Fruit fly (Drosophila melanogaster) whole organism, embryonic: ENCODE data around the gene CG16903.

ENCODE experiments used
- BtbVII ChIP-seq: fragments of 200-800 bp; sonication (Bioruptor generic); optimal IDR thresholded peaks from 3 replicates; lab custom pipeline; 2017; ENCODE audit warnings: missing biosample characterization, mild to moderate bottlenecking, missing genetic modification characterization
- CG10321 ChIP-seq: fragments of 200-800 bp; sonication (Bioruptor generic); IDR thresholded peaks from 2 replicates; pipeline ENCODE4 v1.3.6; 2022; ENCODE audit warnings: missing biosample characterization, missing genetic modification characterization
- CG10654 ChIP-seq: fragments of 200-800 bp; sonication (Bioruptor generic); optimal IDR thresholded peaks from 2 replicates; lab custom pipeline; 2016; ENCODE audit warnings: missing biosample characterization, missing genetic modification characterization
- CG11085 ChIP-seq: fragments of 200-800 bp; sonication (Bioruptor generic); IDR thresholded peaks from 2 replicates; pipeline ENCODE4 v1.3.6; 2022; ENCODE audit warnings: missing biosample characterization, missing genetic modification characterization
- CG11093 ChIP-seq: fragments of 200-800 bp; sonication (Bioruptor generic); IDR thresholded peaks from 3 replicates; pipeline ENCODE4 v1.3.6; 2022; ENCODE audit warnings: missing biosample characterization, missing genetic modification characterization
- CG11456 ChIP-seq: fragments of 200-800 bp; sonication (Bioruptor generic); IDR thresholded peaks from 3 replicates; pipeline ENCODE4 v1.3.6; 2022; ENCODE audit warnings: missing biosample characterization, missing genetic modification characterization
- CG14014 ChIP-seq: fragments of 200-800 bp; sonication (Bioruptor generic); IDR thresholded peaks from 2 replicates; pipeline ENCODE4 v1.3.6; 2022; ENCODE audit warnings: missing biosample characterization, missing genetic modification characterization
- CG18764 ChIP-seq: fragments of 200-800 bp; sonication (Bioruptor generic); optimal IDR thresholded peaks from 3 replicates; lab custom pipeline; 2016; ENCODE audit warnings: missing biosample characterization, missing genetic modification characterization
- CG2129 ChIP-seq: fragments of 200-800 bp; sonication (Bioruptor generic); IDR thresholded peaks from 2 replicates; pipeline ENCODE4 v1.3.6; 2022; ENCODE audit warnings: missing biosample characterization, missing genetic modification characterization; ENCODE audit not compliant: partially characterized antibody
- CG2678 ChIP-seq: fragments of 200-800 bp; sonication (Bioruptor generic); optimal IDR thresholded peaks from 3 replicates; lab custom pipeline; 2019; ENCODE audit warnings: missing biosample characterization, mild to moderate bottlenecking, missing genetic modification characterization, moderate library complexity
- CG30431 ChIP-seq: fragments of 200-800 bp; sonication (Bioruptor generic); optimal IDR thresholded peaks from 2 replicates; lab custom pipeline; 2017; ENCODE audit warnings: missing biosample characterization, missing genetic modification characterization
- CG3407 ChIP-seq: fragments of 200-800 bp; sonication (Bioruptor generic); optimal IDR thresholded peaks from 2 replicates; lab custom pipeline; 2018; ENCODE audit warnings: missing biosample characterization, mild to moderate bottlenecking, missing genetic modification characterization
- CG4328 ChIP-seq: fragments of 200-800 bp; sonication (Bioruptor generic); optimal IDR thresholded peaks from 3 replicates; lab custom pipeline; 2017; ENCODE audit warnings: missing biosample characterization, missing genetic modification reagents, missing genetic modification characterization
- CG7786 ChIP-seq: fragments of 200-800 bp; sonication (Bioruptor generic); optimal IDR thresholded peaks from 2 replicates; lab custom pipeline; 2016; ENCODE audit warnings: missing biosample characterization, missing genetic modification characterization
- CG9609 ChIP-seq: fragments of 200-800 bp; sonication (Bioruptor generic); optimal IDR thresholded peaks from 3 replicates; lab custom pipeline; 2016; ENCODE audit warnings: missing biosample characterization, missing genetic modification characterization
- Dp ChIP-seq: fragments of 200-800 bp; sonication (Bioruptor generic); optimal IDR thresholded peaks from 2 replicates; lab custom pipeline; 2018; ENCODE audit warnings: missing biosample characterization, mild to moderate bottlenecking, missing genetic modification characterization, moderate library complexity
- Eip74EF ChIP-seq, 2 experiments: fragments of 200-800 bp in 1 of 2; fragments of >200 bp in 1 of 2; sonication (Bioruptor generic) in 1 of 2; optimal IDR thresholded peaks; 2 replicates each; lab custom pipeline; 2017 to 2019; ENCODE audit warnings: missing biosample characterization in 2 of 2, missing genetic modification characterization in 2 of 2, mild to moderate bottlenecking in 1 of 2, moderate library complexity in 1 of 2
- Ets97D ChIP-seq: fragments of 200-800 bp; sonication (Bioruptor generic); optimal IDR thresholded peaks from 3 replicates; lab custom pipeline; 2016; ENCODE audit warnings: missing biosample characterization, missing genetic modification characterization
- HLHmδ ChIP-seq: fragments of 200-800 bp; sonication (Bioruptor generic); optimal IDR thresholded peaks from 2 replicates; lab custom pipeline; 2018; ENCODE audit warnings: missing biosample characterization, mild to moderate bottlenecking, missing genetic modification characterization, moderate library complexity
- Hsf ChIP-seq: fragments of 200-800 bp; sonication (Bioruptor generic); optimal IDR thresholded peaks from 3 replicates; lab custom pipeline; 2016; ENCODE audit warnings: missing biosample characterization, missing genetic modification characterization
- Jarid2 ChIP-seq: fragments of 200-800 bp; sonication (Bioruptor generic); optimal IDR thresholded peaks from 3 replicates; lab custom pipeline; 2017; ENCODE audit warnings: mild to moderate bottlenecking, missing biosample characterization, missing genetic modification reagents, missing genetic modification characterization
- Meics ChIP-seq: fragments of 200-800 bp; sonication (Bioruptor generic); optimal IDR thresholded peaks from 2 replicates; lab custom pipeline; 2017; ENCODE audit warnings: missing biosample characterization, mild to moderate bottlenecking, missing genetic modification characterization
- NC2α ChIP-seq: fragments of 200-800 bp; sonication (Bioruptor generic); optimal IDR thresholded peaks from 2 replicates; lab custom pipeline; 2016; ENCODE audit warnings: missing biosample characterization, missing genetic modification characterization
- NC2β ChIP-seq: fragments of 200-800 bp; sonication (Bioruptor generic); optimal IDR thresholded peaks from 2 replicates; lab custom pipeline; 2016; ENCODE audit warnings: missing biosample characterization, missing genetic modification characterization
- Optix ChIP-seq: fragments of 200-800 bp; sonication (Bioruptor generic); IDR thresholded peaks from 3 replicates; pipeline ENCODE4 v1.3.6; 2022; ENCODE audit warnings: missing biosample characterization, missing genetic modification characterization
- Spps ChIP-seq: fragments of 200-800 bp; sonication (Bioruptor generic); optimal IDR thresholded peaks from 2 replicates; lab custom pipeline; 2018; ENCODE audit warnings: missing biosample characterization, mild to moderate bottlenecking, missing genetic modification characterization
- Sry-β ChIP-seq: fragments of 200-800 bp; sonication (Bioruptor generic); optimal IDR thresholded peaks from 2 replicates; lab custom pipeline; 2018; ENCODE audit warnings: missing biosample characterization, mild to moderate bottlenecking, missing genetic modification characterization, moderate library complexity
- ara ChIP-seq: fragments of 200-800 bp; sonication (Bioruptor generic); IDR thresholded peaks from 2 replicates; pipeline ENCODE4 v1.3.6; 2022; ENCODE audit warnings: missing biosample characterization, missing genetic modification characterization
- bsh ChIP-seq, 2 experiments: fragments of 200-800 bp; sonication (Bioruptor generic); optimal IDR thresholded peaks; 2 replicates each; lab custom pipeline; 2017 to 2018; ENCODE audit warnings: mild to moderate bottlenecking in 2 of 2, missing biosample characterization in 2 of 2, missing genetic modification characterization in 2 of 2, moderate library complexity in 1 of 2
- chinmo ChIP-seq: fragments of 200-800 bp; sonication (Bioruptor generic); IDR thresholded peaks from 4 replicates; pipeline ENCODE4 v1.3.6; 2022; ENCODE audit warnings: missing biosample characterization, missing genetic modification characterization; ENCODE audit not compliant: partially characterized antibody
- ci ChIP-seq: fragments of 200-800 bp; sonication (Bioruptor generic); IDR thresholded peaks from 3 replicates; pipeline ENCODE4 v1.3.6; 2022; ENCODE audit warnings: missing biosample characterization, missing genetic modification characterization
- da ChIP-seq: fragments of 200-800 bp; sonication (Bioruptor generic); optimal IDR thresholded peaks from 2 replicates; lab custom pipeline; 2016; ENCODE audit warnings: missing biosample characterization, missing genetic modification characterization
- ewg ChIP-seq: fragments of 200-800 bp; sonication (Bioruptor generic); optimal IDR thresholded peaks from 3 replicates; lab custom pipeline; 2017; ENCODE audit warnings: mild to moderate bottlenecking, missing biosample characterization, missing genetic modification reagents, missing genetic modification characterization
- gem ChIP-seq: fragments of 200-800 bp; sonication (Bioruptor generic); optimal IDR thresholded peaks from 2 replicates; lab custom pipeline; 2019; ENCODE audit warnings: missing biosample characterization, mild to moderate bottlenecking, missing genetic modification characterization, moderate library complexity
- hth ChIP-seq: fragments of >200 bp; optimal IDR thresholded peaks from 2 replicates; lab custom pipeline; 2017; ENCODE audit warnings: inconsistent platforms
- klu ChIP-seq: fragments of 200-800 bp; sonication (Bioruptor generic); IDR thresholded peaks from 2 replicates; pipeline ENCODE4 v1.3.6; 2022; ENCODE audit warnings: missing biosample characterization, missing genetic modification characterization
- lov ChIP-seq, 2 experiments: fragments of 200-800 bp in 1 of 2; fragments of >200 bp in 1 of 2; sonication (Bioruptor generic) in 1 of 2; IDR thresholded peaks in 1 of 2; optimal IDR thresholded peaks in 1 of 2; 2 replicates in 1 of 2; 3 replicates in 1 of 2; pipeline versions ENCODE4 v1.3.6 to Lab custom; 2017 to 2022; ENCODE audit warnings: missing biosample characterization in 1 of 2, missing genetic modification characterization in 1 of 2
- nerfin-1 ChIP-seq: fragments of 200-800 bp; sonication (Bioruptor generic); optimal IDR thresholded peaks from 3 replicates; lab custom pipeline; 2019; ENCODE audit warnings: missing biosample characterization, mild to moderate bottlenecking, missing genetic modification characterization, moderate library complexity
- nerfin-2 ChIP-seq: fragments of 200-800 bp; sonication (Bioruptor generic); IDR thresholded peaks from 2 replicates; pipeline ENCODE4 v1.3.6; 2022; ENCODE audit warnings: missing biosample characterization, missing genetic modification characterization; ENCODE audit not compliant: partially characterized antibody
- nmo ChIP-seq: fragments of 200-800 bp; sonication (Bioruptor generic); optimal IDR thresholded peaks from 2 replicates; lab custom pipeline; 2018; ENCODE audit warnings: missing biosample characterization, mild to moderate bottlenecking, missing genetic modification characterization, moderate library complexity
- onecut ChIP-seq: fragments of 200-800 bp; sonication (Bioruptor generic); IDR thresholded peaks from 2 replicates; pipeline ENCODE4 v1.3.6; 2022; ENCODE audit warnings: missing biosample characterization, missing genetic modification characterization
- sd ChIP-seq: fragments of 200-800 bp; sonication (Bioruptor generic); optimal IDR thresholded peaks from 3 replicates; lab custom pipeline; 2018; ENCODE audit warnings: missing biosample characterization, mild to moderate bottlenecking, missing genetic modification characterization, moderate library complexity
- slp2 ChIP-seq: fragments of 200-800 bp; sonication (Bioruptor generic); optimal IDR thresholded peaks from 2 replicates; lab custom pipeline; 2016; ENCODE audit warnings: missing biosample characterization, missing genetic modification characterization
- tgo ChIP-seq: fragments of 200-800 bp; sonication (Bioruptor generic); IDR thresholded peaks from 3 replicates; pipeline ENCODE4 v1.3.6; 2022; ENCODE audit warnings: missing biosample characterization, missing genetic modification characterization
- ttk ChIP-seq: fragments of 200-800 bp; sonication (Bioruptor generic); IDR thresholded peaks from 2 replicates; pipeline ENCODE4 v2.1.2; 2022; ENCODE audit warnings: missing biosample characterization, missing genetic modification characterization
- vfl ChIP-seq: fragments of 200-800 bp; sonication (Bioruptor generic); optimal IDR thresholded peaks from 2 replicates; lab custom pipeline; 2016; ENCODE audit warnings: missing biosample characterization, missing genetic modification characterization
- vvl ChIP-seq: fragments of 200-800 bp; sonication (Bioruptor generic); IDR thresholded peaks from 2 replicates; pipeline ENCODE4 v1.3.6; 2022; ENCODE audit warnings: missing biosample characterization, missing genetic modification characterization
- wor ChIP-seq: fragments of 200-800 bp; sonication (Bioruptor generic); IDR thresholded peaks from 2 replicates; pipeline ENCODE4 v1.3.6; 2022; ENCODE audit warnings: missing biosample characterization, missing genetic modification characterization

Gene CG16903

dm6 chrX:2050070-2050899 is 29.9 kb downstream of the CG16903 start, which contains the start of gene moody (continued):
- TF ChIP-seq ci (GFP tag; lab: Robert Waterston, UW) (peak; percentile 99), slp2 (GFP tag; lab: Kevin White, UChicago) (peak; percentile 96), CG14014 (GFP tag; lab: Robert Waterston, UW) (peak; percentile 99), Hsf (GFP tag; lab: Kevin White, UChicago) (peak; percentile 97), CG11456 (GFP tag; lab: Robert Waterston, UW) (peak; percentile 100), CG2678 (tag; lab: Kevin White, UChicago) (peak; percentile 97), klu (GFP tag; lab: Robert Waterston, UW) (peak; percentile 96), gem (peak; percentile 95), vvl (GFP tag; lab: Robert Waterston, UW) (peak; percentile 99), CG10654 (GFP tag; lab: Kevin White, UChicago) (peak; percentile 96), ewg (peak; percentile 92), CG11093 (GFP tag; lab: Robert Waterston, UW) (peak; percentile 97), HLHmδ (GFP tag; lab: Kevin White, UChicago) (peak; percentile 97), Spps (peak; percentile 60), lov (optimal IDR thresholded peaks at IDR 0.05; lab: Kevin White, UChicago) (no peak), lov (GFP tag; IDR thresholded peaks at IDR 0.05; lab: Robert Waterston, UW) (peak; percentile 98), nerfin-1 (tag; lab: Kevin White, UChicago) (peak; percentile 90), Sry-β (no peak), CG30431 (GFP tag; lab: Kevin White, UChicago) (peak; percentile 95), nmo (GFP tag; lab: Kevin White, UChicago) (peak; percentile 88), CG18764 (GFP tag; lab: Kevin White, UChicago) (peak; percentile 92), CG7786 (peak; percentile 98), CG3407 (GFP tag; lab: Kevin White, UChicago) (peak; percentile 88), da (GFP tag; lab: Kevin White, UChicago) (peak; percentile 96), Optix (GFP tag; lab: Robert Waterston, UW) (peak; percentile 97), wor (GFP tag; lab: Robert Waterston, UW) (peak; percentile 88), CG11085 (GFP tag; lab: Robert Waterston, UW) (peak; percentile 98), nerfin-2 (no peak), bsh (GFP tag; optimal IDR thresholded peaks at IDR 0.05; lab: Kevin White, UChicago) (peak; percentile 69 to 95), CG9609 (GFP tag; lab: Kevin White, UChicago) (peak; percentile 97), BtbVII (GFP tag; lab: Kevin White, UChicago) (peak; percentile 97), CG2129 (GFP tag; lab: Robert Waterston, UW) (no peak), sd (tag; lab: Kevin White, UChicago) (peak; percentile 82), NC2α (GFP tag; lab: Kevin White, UChicago) (peak; percentile 93), Meics (GFP tag; lab: Kevin White, UChicago) (peak; percentile 98), vfl (GFP tag; lab: Kevin White, UChicago) (peak; percentile 97), chinmo (GFP tag; lab: Robert Waterston, UW) (peak; percentile 88; the same call in 1 of the 4 replicates), tgo (peak; percentile 98), ara (GFP tag; lab: Robert Waterston, UW) (peak; percentile 98), Dp (peak; percentile 34), NC2β (GFP tag; lab: Kevin White, UChicago) (peak; percentile 95), Eip74EF (GFP tag; optimal IDR thresholded peaks at IDR 0.05; lab: Kevin White, UChicago) (peak in 1 of 2 experiments; percentile 89), CG4328 (GFP tag; lab: Kevin White, UChicago) (peak; percentile 99), CG10321 (GFP tag; lab: Robert Waterston, UW) (peak; percentile 87), onecut (GFP tag; lab: Robert Waterston, UW) (peak; percentile 97), hth (lab: Kevin White, UChicago) (no peak), ttk (GFP tag; lab: Robert Waterston, UW) (peak; percentile 97), Ets97D (GFP tag; lab: Kevin White, UChicago) (peak; percentile 86), Jarid2 (peak; percentile 83)
